Worm (Caenorhabditis elegans): Measurements from ENCODE around the gene cgh-1.

DNA sequence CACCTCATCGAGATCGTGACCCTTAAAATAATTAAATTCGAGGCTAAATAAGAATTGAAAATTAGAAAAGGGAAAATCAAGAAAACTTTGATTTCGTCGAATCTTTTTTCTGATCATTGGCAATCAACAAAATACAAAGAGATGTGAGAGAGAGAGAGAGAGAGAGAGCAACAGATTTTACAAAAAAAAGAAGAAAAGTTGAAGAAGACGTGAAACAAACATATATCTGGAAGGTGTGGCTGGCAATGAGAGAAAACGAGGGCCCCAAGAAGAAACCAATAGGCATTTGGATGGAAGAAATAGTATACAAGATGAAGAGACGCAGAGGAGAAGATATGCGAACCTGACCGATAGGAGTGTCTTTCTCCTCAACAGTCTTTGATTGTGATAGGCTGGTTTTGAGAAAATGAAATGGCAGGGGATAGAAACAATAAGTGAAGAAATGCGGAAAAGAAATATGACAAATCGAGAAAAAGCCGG lies 8.5 kb downstream of the cgh-1 start, which contains the start of gene mup-4:
- no peak for TF ChIP-seq ceh-91 (GFP tag; IDR thresholded peaks at IDR 0.05)
- no peak for TF ChIP-seq ztf-25 (GFP tag; IDR thresholded peaks at IDR 0.05)
- no peak for TF ChIP-seq him-1 (tag; optimal IDR thresholded peaks at IDR 0.05)
- no peak for TF ChIP-seq F10E7.11 (tag; optimal IDR thresholded peaks at IDR 0.05)
- TF ChIP-seq dpl-1 (GFP tag; optimal IDR thresholded peaks at IDR 0.05): no peak
- no peak for TF ChIP-seq ceh-100 (GFP tag; IDR thresholded peaks at IDR 0.05)
- no peak for TF ChIP-seq attf-6 (GFP tag; IDR thresholded peaks at IDR 0.05)
- no peak for TF ChIP-seq aptf-3 (GFP tag; IDR thresholded peaks at IDR 0.05)
- TF ChIP-seq unc-62 (GFP tag; optimal IDR thresholded peaks at IDR 0.05): no peak
- no peak for TF ChIP-seq nhr-90 (tag; optimal IDR thresholded peaks at IDR 0.05)
- TF ChIP-seq snpc-3.4 (tag; optimal IDR thresholded peaks at IDR 0.05): no peak
- no peak for TF ChIP-seq K11D2.4 (GFP tag; IDR thresholded peaks at IDR 0.05)
- no peak for TF ChIP-seq F49E8.2 (tag; optimal IDR thresholded peaks at IDR 0.05; ENCODE audit: insufficient read depth)
